Worm (Caenorhabditis elegans) whole organism, L1 larva: ENCODE measurements around the gene F47G9.6.

Source experiments
- ceh-90 ChIP-seq: sonication (generic microtip); optimal IDR thresholded peaks from 2 replicates; lab custom pipeline; 2016; ENCODE audit warnings: missing genetic modification characterization, missing compliant biosample characterization
- lin-14 ChIP-seq: fragments of 200-800 bp; sonication (Bioruptor generic); optimal IDR thresholded peaks from 2 replicates; lab custom pipeline; 2018; ENCODE audit warnings: mild to moderate bottlenecking, missing genetic modification characterization, moderate library complexity, missing compliant biosample characterization
- nhr-85 ChIP-seq: sonication (generic microtip); peaks from one replicate; lab custom pipeline; 2016; ENCODE audit warnings: missing genetic modification characterization, inconsistent platforms, missing compliant biosample characterization

F47G9.6 gene

ce11 chrV:11379341-11379740, 50.1 kb downstream of the F47G9.6 start:
- peak; percentile 46 for TF ChIP-seq lin-14 (GFP tag; lab: Kevin White, UChicago)
- peak; percentile 6 for TF ChIP-seq nhr-85 (tag; lab: Kevin White, UChicago)
- no peak for TF ChIP-seq ceh-90
